Worm (Caenorhabditis elegans): Measurements from ENCODE around the gene Y77E11A.12.

ce11 chrIV:1435159-1435558 lies 39.8 kb downstream of the Y77E11A.12 start:
- no peak for TF ChIP-seq lsy-2 (tag; optimal IDR thresholded peaks at IDR 0.05)
- TF ChIP-seq lin-32 (GFP tag; optimal IDR thresholded peaks at IDR 0.05) = no peak
- no peak for TF ChIP-seq pha-4 (tag; optimal IDR thresholded peaks at IDR 0.05)
- no peak for TF ChIP-seq ztf-11 (tag; optimal IDR thresholded peaks at IDR 0.05)
- no peak for TF ChIP-seq lin-13 (tag; optimal IDR thresholded peaks at IDR 0.05)
- TF ChIP-seq ceh-43 (GFP tag; optimal IDR thresholded peaks at IDR 0.05) = no peak
- no peak for TF ChIP-seq nhr-28 (tag; optimal IDR thresholded peaks at IDR 0.05)
- TF ChIP-seq mab-5 (tag; optimal IDR thresholded peaks at IDR 0.05) = no peak
- TF ChIP-seq unc-39 (tag; optimal IDR thresholded peaks at IDR 0.05) = no peak
- no peak for TF ChIP-seq unc-62 (GFP tag; optimal IDR thresholded peaks at IDR 0.05)
- TF ChIP-seq nhr-2 (tag; optimal IDR thresholded peaks at IDR 0.05) = no peak
- TF ChIP-seq flh-1 (GFP tag; optimal IDR thresholded peaks at IDR 0.05) = no peak
- TF ChIP-seq elt-1 (tag; optimal IDR thresholded peaks at IDR 0.05; ENCODE audit: borderline replicate concordance, insufficient read depth) = no peak
- TF ChIP-seq cnd-1 (tag; optimal IDR thresholded peaks at IDR 0.05) = no peak
